Fruit fly (Drosophila melanogaster) whole organism, wandering third instar larva: ENCODE data around the gene Dic2.
A peak's percentile ranks its signal among the peaks of the same experiment; 100 is the strongest.

ENCODE experiments used
- Abd-B ChIP-seq: fragments of >200 bp; optimal IDR thresholded peaks from 2 replicates; lab custom pipeline; 2017; ENCODE audit warnings: missing biosample characterization, missing genetic modification characterization
- CG32264 ChIP-seq: fragments of 200-800 bp; sonication (Bioruptor generic); optimal IDR thresholded peaks from 2 replicates; lab custom pipeline; 2016; ENCODE audit warnings: missing biosample characterization, missing genetic modification characterization
- CG9705 ChIP-seq: fragments of 200-800 bp; sonication (Bioruptor generic); optimal IDR thresholded peaks from 2 replicates; lab custom pipeline; 2018; ENCODE audit warnings: missing biosample characterization, mild to moderate bottlenecking, missing genetic modification characterization
- CrebA ChIP-seq: fragments of 200-800 bp; sonication (Bioruptor generic); optimal IDR thresholded peaks from 2 replicates; lab custom pipeline; 2016; ENCODE audit warnings: missing biosample characterization, mild to moderate bottlenecking, missing genetic modification characterization, borderline replicate concordance
- Dif ChIP-seq: fragments of 200-275, 200-300 bp; sonication (Bioruptor generic); optimal IDR thresholded peaks from 2 replicates; lab custom pipeline; 2018; ENCODE audit warnings: missing biosample characterization, missing genetic modification characterization; ENCODE audit not compliant: partially characterized antibody
- GATAd ChIP-seq: sonication (Bioruptor generic); optimal IDR thresholded peaks from 2 replicates; lab custom pipeline; 2016; ENCODE audit warnings: missing biosample characterization, missing genetic modification characterization
- HLH106 ChIP-seq: fragments of 200-800 bp; optimal IDR thresholded peaks from 3 replicates; lab custom pipeline; 2019; ENCODE audit warnings: missing biosample characterization, mild to moderate bottlenecking, missing genetic modification characterization, moderate library complexity
- Hnf4 ChIP-seq: fragments of 200-800 bp; sonication (Bioruptor generic); optimal IDR thresholded peaks from 2 replicates; lab custom pipeline; 2016; ENCODE audit warnings: missing biosample characterization, mild to moderate bottlenecking, missing genetic modification characterization
- Hr78 ChIP-seq: fragments of >200 bp; optimal IDR thresholded peaks from 2 replicates; lab custom pipeline; 2017; ENCODE audit warnings: missing biosample characterization, missing genetic modification characterization
- Hr83 ChIP-seq: fragments of 200-300 bp; sonication (Bioruptor generic); optimal IDR thresholded peaks from 2 replicates; lab custom pipeline; 2016; ENCODE audit warnings: missing biosample characterization, mild to moderate bottlenecking, missing genetic modification characterization, moderate library complexity; ENCODE audit not compliant: poor library complexity, severe bottlenecking
- Jra ChIP-seq: sonication (Bioruptor generic); optimal IDR thresholded peaks from 2 replicates; lab custom pipeline; 2016; ENCODE audit warnings: missing biosample characterization, missing genetic modification characterization
- Mio ChIP-seq: sonication (Bioruptor generic); optimal IDR thresholded peaks from 2 replicates; lab custom pipeline; 2016; ENCODE audit warnings: missing biosample characterization, missing genetic modification characterization
- Myc ChIP-seq: fragments of >200 bp; optimal IDR thresholded peaks from 2 replicates; lab custom pipeline; 2017
- N ChIP-seq: fragments of >200 bp; optimal IDR thresholded peaks from 2 replicates; lab custom pipeline; 2018; ENCODE audit warnings: missing biosample characterization, missing external identifiers, missing genetic modification characterization
- OdsH ChIP-seq: fragments of 200-800 bp; sonication (Bioruptor generic); optimal IDR thresholded peaks from 2 replicates; lab custom pipeline; 2016; ENCODE audit warnings: missing biosample characterization, mild to moderate bottlenecking, missing genetic modification characterization
- Rel ChIP-seq, 2 experiments: fragments of 200-800 bp; sonication (Bioruptor generic) in 1 of 2; optimal IDR thresholded peaks; 2 replicates in 1 of 2; 3 replicates in 1 of 2; lab custom pipeline; 2016 to 2019; ENCODE audit warnings: mild to moderate bottlenecking in 2 of 2, missing biosample characterization in 2 of 2, missing genetic modification characterization in 2 of 2, moderate library complexity in 1 of 2
- Sp1 ChIP-seq: fragments of 200-800 bp; sonication (Bioruptor generic); optimal IDR thresholded peaks from 3 replicates; lab custom pipeline; 2019; ENCODE audit warnings: missing biosample characterization, mild to moderate bottlenecking, missing genetic modification characterization, moderate library complexity
- Vsx2 ChIP-seq: fragments of 200-300, 225-300 bp; sonication (Bioruptor generic); optimal IDR thresholded peaks from 2 replicates; lab custom pipeline; 2018; ENCODE audit warnings: missing biosample characterization, missing genetic modification characterization; ENCODE audit not compliant: partially characterized antibody
- br ChIP-seq: fragments of 200-800 bp; sonication (Bioruptor generic); optimal IDR thresholded peaks from 2 replicates; lab custom pipeline; 2016; ENCODE audit warnings: missing biosample characterization, missing genetic modification characterization
- brk ChIP-seq: fragments of 200-800 bp; sonication (Bioruptor generic); optimal IDR thresholded peaks from 2 replicates; lab custom pipeline; 2016; ENCODE audit warnings: missing biosample characterization, mild to moderate bottlenecking, missing genetic modification characterization
- dl ChIP-seq, 2 experiments: fragments of 175-275, 200-275 bp in 1 of 2; fragments of 200-275 bp in 1 of 2; sonication (Bioruptor generic); optimal IDR thresholded peaks; lab custom pipeline; 2018; ENCODE audit warnings: mild to moderate bottlenecking in 2 of 2, missing biosample characterization in 2 of 2, missing genetic modification characterization in 2 of 2, moderate library complexity in 2 of 2; ENCODE audit not compliant: partially characterized antibody in 2 of 2, insufficient read depth in 1 of 2
- dmrt93B ChIP-seq: fragments of 200-800 bp; sonication (Bioruptor generic); optimal IDR thresholded peaks from 2 replicates; lab custom pipeline; 2018; ENCODE audit warnings: missing biosample characterization, mild to moderate bottlenecking, missing genetic modification characterization
- dsf ChIP-seq: sonication (Bioruptor generic); optimal IDR thresholded peaks from 2 replicates; lab custom pipeline; 2016; ENCODE audit warnings: missing biosample characterization, missing genetic modification characterization, borderline replicate concordance
- ey ChIP-seq: fragments of 200-800 bp; sonication (Bioruptor generic); optimal IDR thresholded peaks from 2 replicates; lab custom pipeline; 2016; ENCODE audit warnings: missing biosample characterization, missing genetic modification characterization
- foxo ChIP-seq, 2 experiments: fragments of 200-800 bp; sonication (Bioruptor generic); optimal IDR thresholded peaks; 2 replicates in 1 of 2; 3 replicates in 1 of 2; lab custom pipeline; 2016 to 2017; ENCODE audit warnings: missing biosample characterization in 2 of 2, missing genetic modification characterization in 2 of 2
- fru ChIP-seq: fragments of 200-800 bp; sonication (Bioruptor generic); optimal IDR thresholded peaks from 3 replicates; lab custom pipeline; 2016; ENCODE audit warnings: missing biosample characterization, mild to moderate bottlenecking, missing genetic modification characterization
- h ChIP-seq: fragments of 200-800 bp; sonication (Bioruptor generic); optimal IDR thresholded peaks from 3 replicates; lab custom pipeline; 2016; ENCODE audit warnings: missing biosample characterization, mild to moderate bottlenecking, missing genetic modification characterization
- jim ChIP-seq: fragments of 175-275, 200-325 bp; sonication (Bioruptor generic); optimal IDR thresholded peaks from 2 replicates; lab custom pipeline; 2016; ENCODE audit warnings: missing biosample characterization, mild to moderate bottlenecking, missing genetic modification characterization
- lola ChIP-seq: fragments of >200 bp; optimal IDR thresholded peaks from 2 replicates; lab custom pipeline; 2017; ENCODE audit warnings: missing biosample characterization, missing genetic modification characterization
- pan ChIP-seq: fragments of >200 bp; optimal IDR thresholded peaks from 2 replicates; lab custom pipeline; 2017
- psq ChIP-seq: fragments of 200-800 bp; sonication (Bioruptor generic); optimal IDR thresholded peaks from 3 replicates; lab custom pipeline; 2017; ENCODE audit warnings: missing biosample characterization, mild to moderate bottlenecking, missing genetic modification characterization, moderate library complexity
- rgr ChIP-seq: fragments of 200-800 bp; sonication (Bioruptor generic); optimal IDR thresholded peaks from 3 replicates; lab custom pipeline; 2016; ENCODE audit warnings: missing biosample characterization, mild to moderate bottlenecking, missing genetic modification characterization
- sage ChIP-seq: fragments of 200-800 bp; sonication (Bioruptor generic); optimal IDR thresholded peaks from 2 replicates; lab custom pipeline; 2016; ENCODE audit warnings: missing biosample characterization, mild to moderate bottlenecking, missing genetic modification characterization
- sv ChIP-seq: fragments of 200-800 bp; sonication (Bioruptor generic); optimal IDR thresholded peaks from 3 replicates; lab custom pipeline; 2016; ENCODE audit warnings: missing biosample characterization, missing genetic modification characterization
- tai ChIP-seq: sonication (Bioruptor generic); optimal IDR thresholded peaks from 2 replicates; lab custom pipeline; 2016; ENCODE audit warnings: missing biosample characterization, missing genetic modification characterization
- usp ChIP-seq: fragments of >200 bp; optimal IDR thresholded peaks from 2 replicates; lab custom pipeline; 2017; ENCODE audit warnings: missing biosample characterization, missing genetic modification characterization
- woc ChIP-seq: sonication (Bioruptor generic); optimal IDR thresholded peaks from 2 replicates; lab custom pipeline; 2016; ENCODE audit warnings: missing biosample characterization, mild to moderate bottlenecking, missing genetic modification characterization

The Dic2 gene

dm6 chr3R:20501327-20501726 is at the start of gene Dic2:
TSS of gene Dic2 (minus strand) at chr3R:20501427.
- TF ChIP-seq lola (GFP tag; lab: Kevin White, UChicago): no peak
- no peak for TF ChIP-seq N (GFP tag; lab: Kevin White, UChicago)
- TF ChIP-seq Hr83 (GFP tag; lab: Kevin White, UChicago): no peak
- TF ChIP-seq h (GFP tag; lab: Kevin White, UChicago): no peak
- TF ChIP-seq Mio: no peak
- TF ChIP-seq Jra (GFP tag; lab: Kevin White, UChicago): no peak
- TF ChIP-seq jim: no peak

- TF ChIP-seq CG9705 (GFP tag; lab: Kevin White, UChicago) (peak; percentile 55), woc (GFP tag; lab: Kevin White, UChicago) (peak; percentile 37), GATAd (GFP tag; lab: Kevin White, UChicago) (no peak), psq (peak; percentile 84), ey (peak; percentile 79), dsf (peak; percentile 9), CrebA (GFP tag; lab: Kevin White, UChicago) (no peak), OdsH (GFP tag; lab: Kevin White, UChicago) (peak; percentile 85), pan (no peak), Myc (lab: Kevin White, UChicago) (no peak), Rel (GFP tag; optimal IDR thresholded peaks at IDR 0.05; lab: Kevin White, UChicago) (peak; percentile 62), Rel (tag; optimal IDR thresholded peaks at IDR 0.05; lab: Kevin White, UChicago) (peak; percentile 70), N (GFP tag; lab: Kevin White, UChicago) (no peak), tai (no peak), dmrt93B (GFP tag; lab: Kevin White, UChicago) (peak; percentile 63), h (GFP tag; lab: Kevin White, UChicago) (peak; percentile 86), Jra (GFP tag; lab: Kevin White, UChicago) (no peak), CG32264 (GFP tag; lab: Kevin White, UChicago) (no peak), brk (peak; percentile 74), Hr78 (GFP tag; lab: Kevin White, UChicago) (no peak), Dif (GFP tag; lab: Kevin White, UChicago) (no peak), fru (GFP tag; lab: Kevin White, UChicago) (peak; percentile 72), HLH106 (tag; lab: Kevin White, UChicago) (peak; percentile 86), foxo (GFP tag; optimal IDR thresholded peaks at IDR 0.05; lab: Kevin White, UChicago) (peak in 1 of 2 experiments; percentile 82), Hnf4 (GFP tag; lab: Kevin White, UChicago) (peak; percentile 56), rgr (peak; percentile 89), Mio (no peak), dl (GFP tag; optimal IDR thresholded peaks at IDR 0.05; lab: Kevin White, UChicago; ENCODE audit: insufficient read depth in 1 of 2, partially characterized antibody in 2 of 2) (no peak), Hr83 (GFP tag; lab: Kevin White, UChicago) (peak; percentile 61), Vsx2 (GFP tag; lab: Kevin White, UChicago) (no peak), sv (GFP tag; lab: Kevin White, UChicago) (peak; percentile 58), Abd-B (GFP tag; lab: Kevin White, UChicago) (no peak), lola (GFP tag; lab: Kevin White, UChicago) (no peak), br (GFP tag; lab: Kevin White, UChicago) (peak; percentile 76), usp (GFP tag; lab: Kevin White, UChicago) (no peak), sage (GFP tag; lab: Kevin White, UChicago) (peak; percentile 79), jim (no peak), Sp1 (GFP tag; lab: Kevin White, UChicago) (peak; percentile 82)
- TF ChIP-seq, all 38 proteins: peak for 20
Observed at dm6 chr3R:20549855-20550603, 48.8 kb upstream of the Dic2 start.
